Worm (Caenorhabditis elegans) whole organism, L1 larva: Measurements from ENCODE around the gene R05G6.5.

ENCODE experiments used
- Y116A8C.19 ChIP-seq: sonication (generic microtip); optimal IDR thresholded peaks from 2 replicates; lab custom pipeline; 2016; ENCODE audit warnings: missing compliant biosample characterization, missing genetic modification characterization, borderline replicate concordance
- alr-1 ChIP-seq: fragments of 200-800 bp; sonication (Bioruptor generic); optimal IDR thresholded peaks from 2 replicates; lab custom pipeline; 2018; ENCODE audit warnings: borderline replicate concordance, mild to moderate bottlenecking, missing genetic modification characterization, missing compliant biosample characterization
- ama-1 ChIP-seq: fragments of 150-350 bp; optimal IDR thresholded peaks from 2 replicates; lab custom pipeline; 2014
- ceh-63 ChIP-seq: fragments of 200-800 bp; sonication (Bioruptor generic); optimal IDR thresholded peaks from 2 replicates; lab custom pipeline; 2018; ENCODE audit warnings: mild to moderate bottlenecking, missing genetic modification characterization, missing compliant biosample characterization
- ceh-82 ChIP-seq, 3 experiments: fragments of 150-350 bp in 1 of 3; sonication (generic microtip) in 2 of 3; optimal IDR thresholded peaks; 2 replicates each; lab custom pipeline; 2014 to 2017; ENCODE audit warnings: missing biosample characterization in 3 of 3, missing genetic modification characterization in 3 of 3
- ceh-88 ChIP-seq: fragments of 200-800 bp; sonication (Bioruptor generic); IDR thresholded peaks from 2 replicates; pipeline ENCODE4 v1.3.6; 2022; ENCODE audit warnings: missing genetic modification characterization, missing compliant biosample characterization
- dpl-1 ChIP-seq, 3 experiments: fragments of 150-350 bp in 2 of 3; sonication (generic microtip) in 1 of 3; optimal IDR thresholded peaks; 2 replicates each; lab custom pipeline; 2014 to 2017; ENCODE audit warnings: missing biosample characterization in 3 of 3, missing genetic modification characterization in 3 of 3, missing genetic modification reagents in 3 of 3
- dsc-1 ChIP-seq: sonication (generic microtip); optimal IDR thresholded peaks from 2 replicates; lab custom pipeline; 2016; ENCODE audit warnings: mild to moderate bottlenecking, missing genetic modification characterization, missing compliant biosample characterization
- efl-1 ChIP-seq, 4 experiments: fragments of 150-350 bp; optimal IDR thresholded peaks in 3 of 4; peaks in 1 of 4; 1 replicate in 1 of 4; 2 replicates in 3 of 4; lab custom pipeline; 2014; ENCODE audit warnings: missing biosample characterization in 2 of 4, missing genetic modification characterization in 2 of 4, missing genetic modification reagents in 2 of 4
- egl-27 ChIP-seq, 2 experiments: fragments of 150-350 bp in 1 of 2; sonication (generic microtip); optimal IDR thresholded peaks; 3 replicates each; lab custom pipeline; 2017 to 2018; ENCODE audit warnings: missing biosample characterization in 2 of 2, missing genetic modification characterization in 2 of 2, missing genetic modification reagents in 2 of 2
- elt-2 ChIP-seq: sonication (generic microtip); optimal IDR thresholded peaks from 2 replicates; lab custom pipeline; 2016; ENCODE audit warnings: missing genetic modification characterization, mild to moderate bottlenecking, inconsistent platforms, missing compliant biosample characterization, missing genetic modification reagents
- elt-3 ChIP-seq, 6 experiments: fragments of 150-350 bp in 1 of 6; sonication (generic microtip); optimal IDR thresholded peaks; 2 replicates each; lab custom pipeline; 2017 to 2018; ENCODE audit warnings: missing biosample characterization in 6 of 6, missing genetic modification characterization in 6 of 6, inconsistent platforms in 1 of 6
- ets-5 ChIP-seq: fragments of 200-800 bp; sonication (Bioruptor generic); IDR thresholded peaks from 2 replicates; pipeline ENCODE4 v1.3.6; 2022; ENCODE audit warnings: missing genetic modification characterization, missing compliant biosample characterization
- fkh-8 ChIP-seq: sonication (generic microtip); optimal IDR thresholded peaks from 2 replicates; lab custom pipeline; 2016; ENCODE audit warnings: mild to moderate bottlenecking, missing genetic modification characterization, missing compliant biosample characterization
- grh-1 ChIP-seq: fragments of 200-800 bp; sonication (Bioruptor generic); IDR thresholded peaks from 2 replicates; pipeline ENCODE4 v1.3.6; 2022; ENCODE audit warnings: missing genetic modification reagents, missing genetic modification characterization, missing compliant biosample characterization
- irx-1 ChIP-seq: sonication (generic microtip); optimal IDR thresholded peaks from 2 replicates; lab custom pipeline; 2016; ENCODE audit warnings: missing genetic modification characterization, missing compliant biosample characterization
- isw-1 ChIP-seq: fragments of 200-800 bp; sonication (Bioruptor generic); IDR thresholded peaks from 2 replicates; pipeline ENCODE4 v1.3.6; 2022; ENCODE audit warnings: missing genetic modification characterization, missing compliant biosample characterization
- jun-1 ChIP-seq: fragments of 150-350 bp; optimal IDR thresholded peaks from 2 replicates; lab custom pipeline; 2014; ENCODE audit warnings: missing biosample characterization, missing genetic modification reagents, missing genetic modification characterization
- lin-15B ChIP-seq: fragments of 150-350 bp; sonication (generic microtip); optimal IDR thresholded peaks from 3 replicates; lab custom pipeline; 2014; ENCODE audit warnings: missing biosample characterization, missing genetic modification characterization
- lin-35 ChIP-seq, 2 experiments: fragments of 150-350 bp; optimal IDR thresholded peaks; 2 replicates each; lab custom pipeline; 2014; ENCODE audit warnings: missing biosample characterization in 2 of 2, missing genetic modification characterization in 2 of 2, missing genetic modification reagents in 2 of 2
- lir-3 ChIP-seq: sonication (generic microtip); optimal IDR thresholded peaks from 2 replicates; lab custom pipeline; 2016; ENCODE audit warnings: mild to moderate bottlenecking, missing genetic modification characterization, moderate library complexity, missing compliant biosample characterization; ENCODE audit not compliant: poor library complexity
- lsy-2 ChIP-seq, 2 experiments: fragments of 150-350 bp; optimal IDR thresholded peaks; 2 replicates each; lab custom pipeline; 2014; ENCODE audit warnings: missing biosample characterization in 2 of 2, missing genetic modification characterization in 2 of 2
- mef-2 ChIP-seq: fragments of 150-350 bp; optimal IDR thresholded peaks from 2 replicates; lab custom pipeline; 2014; ENCODE audit warnings: missing biosample characterization, missing genetic modification characterization
- nhr-19 ChIP-seq: fragments of 200-800 bp; sonication (Bioruptor generic); conservative IDR thresholded peaks from 2 replicates; pipeline ENCODE4 v1.3.6; 2022; ENCODE audit warnings: missing genetic modification characterization, missing compliant biosample characterization
- nhr-20 ChIP-seq: sonication (generic microtip); optimal IDR thresholded peaks from 2 replicates; lab custom pipeline; 2016; ENCODE audit warnings: mild to moderate bottlenecking, missing genetic modification characterization, missing compliant biosample characterization
- nhr-237 ChIP-seq: fragments of 150-350 bp; optimal IDR thresholded peaks from 2 replicates; lab custom pipeline; 2014; ENCODE audit warnings: missing biosample characterization, missing genetic modification characterization
- nhr-47 ChIP-seq: sonication (generic microtip); optimal IDR thresholded peaks from 2 replicates; lab custom pipeline; 2016; ENCODE audit warnings: mild to moderate bottlenecking, missing genetic modification characterization, moderate library complexity, missing compliant biosample characterization
- nhr-71 ChIP-seq: sonication (generic microtip); optimal IDR thresholded peaks from 2 replicates; lab custom pipeline; 2016; ENCODE audit warnings: mild to moderate bottlenecking, missing genetic modification characterization, moderate library complexity, missing compliant biosample characterization
- nhr-85 ChIP-seq: sonication (generic microtip); peaks from one replicate; lab custom pipeline; 2016; ENCODE audit warnings: missing genetic modification characterization, inconsistent platforms, missing compliant biosample characterization
- nhr-90 ChIP-seq: sonication (generic microtip); optimal IDR thresholded peaks from 2 replicates; lab custom pipeline; 2016; ENCODE audit warnings: mild to moderate bottlenecking, missing genetic modification characterization, missing compliant biosample characterization; ENCODE audit not compliant: poor library complexity
- pag-3 ChIP-seq: sonication (generic microtip); optimal IDR thresholded peaks from 2 replicates; lab custom pipeline; 2017; ENCODE audit warnings: missing genetic modification characterization, mild to moderate bottlenecking, missing compliant biosample characterization, antibody characterized with exemption, borderline replicate concordance; ENCODE audit not compliant: insufficient read depth
- pqm-1 ChIP-seq: sonication (generic microtip); optimal IDR thresholded peaks from 3 replicates; lab custom pipeline; 2017; ENCODE audit warnings: missing biosample characterization, missing genetic modification characterization
- rnt-1 ChIP-seq: sonication (generic microtip); optimal IDR thresholded peaks from 2 replicates; lab custom pipeline; 2016; ENCODE audit warnings: mild to moderate bottlenecking, missing genetic modification characterization, moderate library complexity, missing compliant biosample characterization
- skn-1 ChIP-seq: fragments of 150-350 bp; optimal IDR thresholded peaks from 2 replicates; lab custom pipeline; 2014; ENCODE audit warnings: missing biosample characterization, missing genetic modification characterization
- sox-4 ChIP-seq: sonication (generic microtip); optimal IDR thresholded peaks from 2 replicates; lab custom pipeline; 2016; ENCODE audit warnings: missing genetic modification characterization, missing compliant biosample characterization
- tbx-2 ChIP-seq: sonication (generic microtip); optimal IDR thresholded peaks from 2 replicates; lab custom pipeline; 2016; ENCODE audit warnings: missing genetic modification characterization, missing compliant biosample characterization
- tlp-1 ChIP-seq: fragments of 150-350 bp; optimal IDR thresholded peaks from 2 replicates; lab custom pipeline; 2014; ENCODE audit warnings: missing biosample characterization, missing genetic modification characterization
- unc-98 ChIP-seq: fragments of 200-800 bp; sonication (Bioruptor generic); IDR thresholded peaks from 2 replicates; pipeline ENCODE4 v1.3.6; 2022; ENCODE audit warnings: missing genetic modification characterization, missing compliant biosample characterization
- vab-15 ChIP-seq: sonication (generic microtip); optimal IDR thresholded peaks from 2 replicates; lab custom pipeline; 2017; ENCODE audit warnings: missing genotype, mild to moderate bottlenecking, missing genetic modification characterization, missing compliant biosample characterization
- xbp-1 ChIP-seq: sonication (generic microtip); optimal IDR thresholded peaks from 2 replicates; lab custom pipeline; 2016; ENCODE audit warnings: missing genetic modification characterization, missing compliant biosample characterization
- zag-1 ChIP-seq: fragments of 150-350 bp; optimal IDR thresholded peaks from 2 replicates; lab custom pipeline; 2014; ENCODE audit warnings: missing biosample characterization, missing genetic modification characterization
- zip-4 ChIP-seq: fragments of 200-800 bp; sonication (Bioruptor generic); optimal IDR thresholded peaks from 2 replicates; lab custom pipeline; 2018; ENCODE audit warnings: mild to moderate bottlenecking, missing genetic modification characterization, moderate library complexity, missing compliant biosample characterization
- ztf-4 ChIP-seq: fragments of 150-350 bp; optimal IDR thresholded peaks from 2 replicates; lab custom pipeline; 2014; ENCODE audit warnings: missing biosample characterization, missing genetic modification characterization

The R05G6.5 gene

ce11 chrIV:7500924-7501323, 7.2 kb upstream of the R05G6.5 start:
- TF ChIP-seq pag-3 (tag; lab: Kevin White, UChicago) (no peak), efl-1 (optimal IDR thresholded peaks at IDR 0.05; lab: Kevin White, UChicago) (no peak), efl-1 (GFP tag; optimal IDR thresholded peaks at IDR 0.05 in 1 of 2; lab: Kevin White, UChicago) (peak in 1 of 2 experiments; percentile 82), sox-4 (no peak)

- no peak for TF ChIP-seq skn-1 (tag; lab: Kevin White, UChicago)
- TF ChIP-seq ceh-63 (GFP tag; lab: Kevin White, UChicago) = no peak
- TF ChIP-seq elt-2 (tag; lab: Kevin White, UChicago) = peak; percentile 21
Observed at ce11 chrIV:7501337-7501736, 6.8 kb upstream of the R05G6.5 start, which contains the start of gene F55G1.15. F55G1.15 (minus strand) TSS chrIV:7501437.

- no peak for TF ChIP-seq ets-5 (GFP tag; lab: Robert Waterston, UW)
- TF ChIP-seq nhr-90 (tag; lab: Kevin White, UChicago) = no peak
- TF ChIP-seq fkh-8 (tag; lab: Kevin White, UChicago) = no peak
- TF ChIP-seq mef-2 (tag; lab: Kevin White, UChicago) = no peak
- TF ChIP-seq vab-15 = no peak
Observed at ce11 chrIV:7503322-7503721, 4.8 kb upstream of the R05G6.5 start, which contains the start of gene glt-6. glt-6 (plus strand) TSS chrIV:7503622.

- TF ChIP-seq lin-15B (tag; lab: Kevin White, UChicago) = no peak
- no peak for TF ChIP-seq jun-1 (tag; lab: Kevin White, UChicago)
- TF ChIP-seq Y116A8C.19 (tag; lab: Kevin White, UChicago) = no peak
- no peak for TF ChIP-seq xbp-1 (tag; lab: Kevin White, UChicago)
- peak; percentile 25 for TF ChIP-seq dsc-1 (tag; lab: Kevin White, UChicago)
- no peak for TF ChIP-seq mef-2 (tag; lab: Kevin White, UChicago)
- no peak for TF ChIP-seq ceh-63 (GFP tag; lab: Kevin White, UChicago)
- peak; percentile 67 for TF ChIP-seq ztf-4 (tag; lab: Kevin White, UChicago)
- peak; percentile 72 for TF ChIP-seq nhr-71 (tag; lab: Kevin White, UChicago)
- TF ChIP-seq pqm-1 = no peak
- TF ChIP-seq fkh-8 (tag; lab: Kevin White, UChicago) = no peak
- TF ChIP-seq lin-35 (GFP tag; optimal IDR thresholded peaks at IDR 0.05; lab: Kevin White, UChicago) = peak in 1 of 2 experiments; percentile 59
- TF ChIP-seq nhr-237 (tag; lab: Kevin White, UChicago) = no peak
- no peak for TF ChIP-seq ets-5 (GFP tag; lab: Robert Waterston, UW)
- no peak for TF ChIP-seq zip-4 (GFP tag; lab: Kevin White, UChicago)
- TF ChIP-seq egl-27 (tag; optimal IDR thresholded peaks at IDR 0.05; lab: Kevin White, UChicago) = no peak
- peak in 1 of 3 experiments; percentile 34 for TF ChIP-seq dpl-1 (GFP tag; optimal IDR thresholded peaks at IDR 0.05; lab: Kevin White, UChicago)
- no peak for TF ChIP-seq lir-3
- no peak for TF ChIP-seq vab-15
- no peak for TF ChIP-seq zag-1 (tag; lab: Kevin White, UChicago)
- peak; percentile 14 for TF ChIP-seq nhr-20 (tag; lab: Kevin White, UChicago)
- peak; percentile 24; the same call in 1 of the 2 replicates for TF ChIP-seq nhr-19 (GFP tag; lab: Robert Waterston, UW)
- TF ChIP-seq tlp-1 (tag; lab: Kevin White, UChicago) = no peak
- TF ChIP-seq isw-1 (GFP tag; lab: Robert Waterston, UW) = no peak
- peak; percentile 45 for TF ChIP-seq nhr-47 (tag; lab: Kevin White, UChicago)
- TF ChIP-seq ceh-82 (tag; optimal IDR thresholded peaks at IDR 0.05; lab: Kevin White, UChicago) = no peak
- TF ChIP-seq elt-3 (tag; optimal IDR thresholded peaks at IDR 0.05; lab: Kevin White, UChicago) = no peak
- peak; percentile 84 for TF ChIP-seq nhr-85 (tag; lab: Kevin White, UChicago)
- TF ChIP-seq unc-98 = no peak
- TF ChIP-seq rnt-1 (tag; lab: Kevin White, UChicago) = peak; percentile 50
- TF ChIP-seq alr-1 = no peak
- 0 out of 2 replicates have a peak, but pooled peaks have one; percentile 28 for TF ChIP-seq grh-1 (GFP tag; lab: Robert Waterston, UW)
- peak; percentile 3 for TF ChIP-seq elt-2 (tag; lab: Kevin White, UChicago)
- TF ChIP-seq ama-1 (lab: Kevin White, UChicago) = peak; percentile 90
- peak; percentile 25; the same call in 1 of the 2 replicates for TF ChIP-seq ceh-88
- TF ChIP-seq tbx-2 (tag; lab: Kevin White, UChicago) = peak; percentile 1
- peak in 1 of 2 experiments; percentile 32 for TF ChIP-seq lsy-2 (tag; optimal IDR thresholded peaks at IDR 0.05; lab: Kevin White, UChicago)
- TF ChIP-seq nhr-90 (tag; lab: Kevin White, UChicago) = peak; percentile 63
- no peak for TF ChIP-seq irx-1
Observed at ce11 chrIV:7505866-7506488, 2.2 kb upstream of the R05G6.5 start.
